Fruit fly (Drosophila melanogaster): ENCODE measurements around the gene Nubp2.

Nubp2 gene

dm6 chr3L:20540182-20540974 lies 14.0 kb downstream of the Nubp2 start, which contains the start of gene Rcd2 (continued):
- peak; percentile 44 for TF ChIP-seq crc (GFP tag; optimal IDR thresholded peaks at IDR 0.05)
- TF ChIP-seq CG16863 (GFP tag; optimal IDR thresholded peaks at IDR 0.05) = no peak
- TF ChIP-seq CG42726 (GFP tag; IDR thresholded peaks at IDR 0.05; ENCODE audit: partially characterized antibody) = peak; percentile 89; the same call in 1 of the 2 replicates
- peak; percentile 83 for TF ChIP-seq vnd (GFP tag; IDR thresholded peaks at IDR 0.05; ENCODE audit: partially characterized antibody)
- peak; percentile 46 for TF ChIP-seq CG12104 (GFP tag; optimal IDR thresholded peaks at IDR 0.05)
- no peak for TF ChIP-seq CG15073 (GFP tag; optimal IDR thresholded peaks at IDR 0.05)
- peak; percentile 72 for TF ChIP-seq Nf-YB (GFP tag; optimal IDR thresholded peaks at IDR 0.05)
- TF ChIP-seq CG10462 (GFP tag; optimal IDR thresholded peaks at IDR 0.05) = peak; percentile 12
- TF ChIP-seq CG14667 (GFP tag; IDR thresholded peaks at IDR 0.05) = no peak
- peak; percentile 91 for TF ChIP-seq CG7839 (tag; optimal IDR thresholded peaks at IDR 0.05)
- no peak for TF ChIP-seq Hey (tag; optimal IDR thresholded peaks at IDR 0.05)
- 0 out of 3 replicates have a peak, but pooled peaks have one; percentile 23 for TF ChIP-seq CG11456 (GFP tag; IDR thresholded peaks at IDR 0.05)
- TF ChIP-seq her (GFP tag; optimal IDR thresholded peaks at IDR 0.05) = no peak
- TF ChIP-seq CG8478 (optimal IDR thresholded peaks at IDR 0.05) = no peak
- no peak; the same call in 2 of the 3 replicates for TF ChIP-seq ken (GFP tag; IDR thresholded peaks at IDR 0.05)
- TF ChIP-seq scrt (GFP tag; optimal IDR thresholded peaks at IDR 0.05) = peak; percentile 83
- TF ChIP-seq CG31365 (tag; optimal IDR thresholded peaks at IDR 0.05) = peak; percentile 28
- TF ChIP-seq trem (tag; optimal IDR thresholded peaks at IDR 0.05) = peak; percentile 39
- peak; percentile 82 for TF ChIP-seq sob (GFP tag; IDR thresholded peaks at IDR 0.05)
- peak; percentile 64 for TF ChIP-seq Dip3 (GFP tag; optimal IDR thresholded peaks at IDR 0.05)
- TF ChIP-seq CG11093 (GFP tag; IDR thresholded peaks at IDR 0.05) = no peak; the same call in 2 of the 3 replicates
- peak; percentile 85 for TF ChIP-seq org-1 (GFP tag; optimal IDR thresholded peaks at IDR 0.05)
- TF ChIP-seq CG2129 (GFP tag; IDR thresholded peaks at IDR 0.05; ENCODE audit: partially characterized antibody) = peak; percentile 64; the same call in 1 of the 2 replicates
- TF ChIP-seq CG10366 (GFP tag; IDR thresholded peaks at IDR 0.05) = peak; percentile 61
- peak; percentile 36 for TF ChIP-seq HLH54F (GFP tag; optimal IDR thresholded peaks at IDR 0.05)
- TF ChIP-seq wor (GFP tag; IDR thresholded peaks at IDR 0.05) = no peak
- no peak for TF ChIP-seq CG1024 (GFP tag; IDR thresholded peaks at IDR 0.05)
- TF ChIP-seq D19A (tag; optimal IDR thresholded peaks at IDR 0.05) = peak; percentile 80
- peak; percentile 65; the same call in 1 of the 2 replicates for TF ChIP-seq NFAT (GFP tag; IDR thresholded peaks at IDR 0.05)
- peak; percentile 93 for TF ChIP-seq zen2 (GFP tag; IDR thresholded peaks at IDR 0.05; ENCODE audit: partially characterized antibody)
- peak; percentile 35 for TF ChIP-seq CG9609 (GFP tag; optimal IDR thresholded peaks at IDR 0.05)
- no peak for TF ChIP-seq fru (optimal IDR thresholded peaks at IDR 0.05)
- TF ChIP-seq nerfin-1 (tag; optimal IDR thresholded peaks at IDR 0.05) = peak; percentile 66
- no peak for TF ChIP-seq pita (GFP tag; optimal IDR thresholded peaks at IDR 0.05)
- no peak for TF ChIP-seq CG7745 (tag; optimal IDR thresholded peaks at IDR 0.05)
- peak; percentile 90 for TF ChIP-seq unpg (GFP tag; optimal IDR thresholded peaks at IDR 0.05)
- no peak for TF ChIP-seq prd (optimal IDR thresholded peaks at IDR 0.05)
- peak; percentile 83 for TF ChIP-seq prd (GFP tag; IDR thresholded peaks at IDR 0.05)
- TF ChIP-seq bigmax (GFP tag; optimal IDR thresholded peaks at IDR 0.05) = no peak
- peak; percentile 43; the same call in 1 of the 2 replicates for TF ChIP-seq Rx (GFP tag; IDR thresholded peaks at IDR 0.05)
- no peak for TF ChIP-seq tup (GFP tag; optimal IDR thresholded peaks at IDR 0.05)
- TF ChIP-seq lov (optimal IDR thresholded peaks at IDR 0.05) = no peak
- peak; percentile 47; the same call in 1 of the 3 replicates for TF ChIP-seq lov (GFP tag; IDR thresholded peaks at IDR 0.05)
- TF ChIP-seq nmo (GFP tag; optimal IDR thresholded peaks at IDR 0.05) = peak; percentile 78
- peak; percentile 71 for TF ChIP-seq sqz (GFP tag; optimal IDR thresholded peaks at IDR 0.05)
- TF ChIP-seq grn (GFP tag; optimal IDR thresholded peaks at IDR 0.05) = no peak
- TF ChIP-seq hth (optimal IDR thresholded peaks at IDR 0.05) = no peak
- TF ChIP-seq pnt (GFP tag; optimal IDR thresholded peaks at IDR 0.05) = no peak
- TF ChIP-seq CG12391 (tag; optimal IDR thresholded peaks at IDR 0.05) = peak; percentile 86
- peak; percentile 76; the same call in 1 of the 2 replicates for TF ChIP-seq E2f1 (GFP tag; IDR thresholded peaks at IDR 0.05)
- TF ChIP-seq Drgx (GFP tag; IDR thresholded peaks at IDR 0.05) = peak; percentile 78

Data from whole organism, embryonic.